Worm (Caenorhabditis elegans) whole organism, L1 larva: ENCODE data around the gene srw-11.
"Not testable (repeated sequence)": the region's sequence is repeated elsewhere in the genome, so short reads cannot be mapped to it uniquely, and the experiment has no call there.

ENCODE experiments used
- C16A3.4 ChIP-seq: fragments of 150-350 bp; optimal IDR thresholded peaks from 2 replicates; lab custom pipeline; 2014; ENCODE audit warnings: missing biosample characterization, missing genetic modification characterization
- F16B12.6 ChIP-seq: fragments of 150-350 bp; optimal IDR thresholded peaks from 2 replicates; lab custom pipeline; 2014; ENCODE audit warnings: missing biosample characterization, missing genetic modification characterization
- alr-1 ChIP-seq: fragments of 200-800 bp; sonication (Bioruptor generic); optimal IDR thresholded peaks from 2 replicates; lab custom pipeline; 2018; ENCODE audit warnings: borderline replicate concordance, mild to moderate bottlenecking, missing genetic modification characterization, missing compliant biosample characterization
- aly-2 ChIP-seq: fragments of 150-350 bp; optimal IDR thresholded peaks from 2 replicates; lab custom pipeline; 2014; ENCODE audit warnings: missing biosample characterization, missing genetic modification characterization
- ama-1 ChIP-seq: fragments of 150-350 bp; optimal IDR thresholded peaks from 2 replicates; lab custom pipeline; 2014
- ceh-82 ChIP-seq, 3 experiments: fragments of 150-350 bp in 1 of 3; sonication (generic microtip) in 2 of 3; optimal IDR thresholded peaks; 2 replicates each; lab custom pipeline; 2014 to 2017; ENCODE audit warnings: missing biosample characterization in 3 of 3, missing genetic modification characterization in 3 of 3
- ceh-88 ChIP-seq: fragments of 200-800 bp; sonication (Bioruptor generic); IDR thresholded peaks from 2 replicates; pipeline ENCODE4 v1.3.6; 2022; ENCODE audit warnings: missing genetic modification characterization, missing compliant biosample characterization
- ces-1 ChIP-seq: fragments of 150-350 bp; optimal IDR thresholded peaks from 2 replicates; lab custom pipeline; 2014; ENCODE audit warnings: missing biosample characterization, missing genetic modification reagents, missing genetic modification characterization
- dsc-1 ChIP-seq: sonication (generic microtip); optimal IDR thresholded peaks from 2 replicates; lab custom pipeline; 2016; ENCODE audit warnings: mild to moderate bottlenecking, missing genetic modification characterization, missing compliant biosample characterization
- efl-1 ChIP-seq, 4 experiments: fragments of 150-350 bp; optimal IDR thresholded peaks in 3 of 4; peaks in 1 of 4; 1 replicate in 1 of 4; 2 replicates in 3 of 4; lab custom pipeline; 2014; ENCODE audit warnings: missing biosample characterization in 2 of 4, missing genetic modification characterization in 2 of 4, missing genetic modification reagents in 2 of 4
- efl-3 ChIP-seq: fragments of 200-800 bp; sonication (Bioruptor generic); optimal IDR thresholded peaks from 2 replicates; lab custom pipeline; 2018; ENCODE audit warnings: mild to moderate bottlenecking, missing genetic modification characterization, missing compliant biosample characterization
- egl-27 ChIP-seq, 2 experiments: fragments of 150-350 bp in 1 of 2; sonication (generic microtip); optimal IDR thresholded peaks; 3 replicates each; lab custom pipeline; 2017 to 2018; ENCODE audit warnings: missing biosample characterization in 2 of 2, missing genetic modification characterization in 2 of 2, missing genetic modification reagents in 2 of 2
- elt-3 ChIP-seq, 6 experiments: fragments of 150-350 bp in 1 of 6; sonication (generic microtip); optimal IDR thresholded peaks; 2 replicates each; lab custom pipeline; 2017 to 2018; ENCODE audit warnings: missing biosample characterization in 6 of 6, missing genetic modification characterization in 6 of 6, inconsistent platforms in 1 of 6
- ets-5 ChIP-seq: fragments of 200-800 bp; sonication (Bioruptor generic); IDR thresholded peaks from 2 replicates; pipeline ENCODE4 v1.3.6; 2022; ENCODE audit warnings: missing genetic modification characterization, missing compliant biosample characterization
- fkh-4 ChIP-seq: sonication (generic microtip); optimal IDR thresholded peaks from 2 replicates; lab custom pipeline; 2016; ENCODE audit warnings: missing compliant biosample characterization, missing genetic modification characterization, borderline replicate concordance
- fkh-8 ChIP-seq: sonication (generic microtip); optimal IDR thresholded peaks from 2 replicates; lab custom pipeline; 2016; ENCODE audit warnings: mild to moderate bottlenecking, missing genetic modification characterization, missing compliant biosample characterization
- grh-1 ChIP-seq: fragments of 200-800 bp; sonication (Bioruptor generic); IDR thresholded peaks from 2 replicates; pipeline ENCODE4 v1.3.6; 2022; ENCODE audit warnings: missing genetic modification reagents, missing genetic modification characterization, missing compliant biosample characterization
- hpl-2 ChIP-seq: fragments of 150-350 bp; optimal IDR thresholded peaks from 2 replicates; lab custom pipeline; 2014; ENCODE audit warnings: missing biosample characterization, missing genetic modification reagents, missing genetic modification characterization
- irx-1 ChIP-seq: sonication (generic microtip); optimal IDR thresholded peaks from 2 replicates; lab custom pipeline; 2016; ENCODE audit warnings: missing genetic modification characterization, missing compliant biosample characterization
- jun-1 ChIP-seq: fragments of 150-350 bp; optimal IDR thresholded peaks from 2 replicates; lab custom pipeline; 2014; ENCODE audit warnings: missing biosample characterization, missing genetic modification reagents, missing genetic modification characterization
- lin-14 ChIP-seq: fragments of 200-800 bp; sonication (Bioruptor generic); optimal IDR thresholded peaks from 2 replicates; lab custom pipeline; 2018; ENCODE audit warnings: mild to moderate bottlenecking, missing genetic modification characterization, moderate library complexity, missing compliant biosample characterization
- mab-9 ChIP-seq: fragments of 200-800 bp; sonication (Bioruptor generic); IDR thresholded peaks from 2 replicates; pipeline ENCODE4 v1.3.6; 2022; ENCODE audit warnings: missing genetic modification reagents, missing genetic modification characterization, missing compliant biosample characterization
- mep-1 ChIP-seq: fragments of 150-350 bp; optimal IDR thresholded peaks from 2 replicates; lab custom pipeline; 2014; ENCODE audit warnings: missing biosample characterization, missing genetic modification characterization
- nhr-28 ChIP-seq: fragments of 150-350 bp; optimal IDR thresholded peaks from 2 replicates; lab custom pipeline; 2014; ENCODE audit warnings: missing biosample characterization, missing genetic modification characterization
- nhr-47 ChIP-seq: sonication (generic microtip); optimal IDR thresholded peaks from 2 replicates; lab custom pipeline; 2016; ENCODE audit warnings: mild to moderate bottlenecking, missing genetic modification characterization, moderate library complexity, missing compliant biosample characterization
- nhr-71 ChIP-seq: sonication (generic microtip); optimal IDR thresholded peaks from 2 replicates; lab custom pipeline; 2016; ENCODE audit warnings: mild to moderate bottlenecking, missing genetic modification characterization, moderate library complexity, missing compliant biosample characterization
- nhr-76 ChIP-seq: sonication (generic microtip); optimal IDR thresholded peaks from 2 replicates; lab custom pipeline; 2017; ENCODE audit warnings: missing biosample characterization, missing genetic modification characterization
- nhr-77 ChIP-seq: fragments of 150-350 bp; optimal IDR thresholded peaks from 2 replicates; lab custom pipeline; 2014; ENCODE audit warnings: missing biosample characterization, missing genetic modification characterization
- pqm-1 ChIP-seq: sonication (generic microtip); optimal IDR thresholded peaks from 3 replicates; lab custom pipeline; 2017; ENCODE audit warnings: missing biosample characterization, missing genetic modification characterization
- rnt-1 ChIP-seq: sonication (generic microtip); optimal IDR thresholded peaks from 2 replicates; lab custom pipeline; 2016; ENCODE audit warnings: mild to moderate bottlenecking, missing genetic modification characterization, moderate library complexity, missing compliant biosample characterization
- sptf-1 ChIP-seq: fragments of 150-350 bp; optimal IDR thresholded peaks from 2 replicates; lab custom pipeline; 2014; ENCODE audit warnings: missing biosample characterization, missing genetic modification characterization
- tbx-2 ChIP-seq: sonication (generic microtip); optimal IDR thresholded peaks from 2 replicates; lab custom pipeline; 2016; ENCODE audit warnings: missing genetic modification characterization, missing compliant biosample characterization
- unc-30 ChIP-seq: sonication (generic microtip); optimal IDR thresholded peaks from 2 replicates; lab custom pipeline; 2017; ENCODE audit warnings: missing biosample characterization, missing genetic modification characterization
- unc-62 ChIP-seq: fragments of 150-350 bp; optimal IDR thresholded peaks from 2 replicates; lab custom pipeline; 2014; ENCODE audit warnings: missing biosample characterization, missing genetic modification reagents, missing genetic modification characterization
- zag-1 ChIP-seq: fragments of 150-350 bp; optimal IDR thresholded peaks from 2 replicates; lab custom pipeline; 2014; ENCODE audit warnings: missing biosample characterization, missing genetic modification characterization
- ztf-4 ChIP-seq: fragments of 150-350 bp; optimal IDR thresholded peaks from 2 replicates; lab custom pipeline; 2014; ENCODE audit warnings: missing biosample characterization, missing genetic modification characterization

Gene srw-11

DNA sequence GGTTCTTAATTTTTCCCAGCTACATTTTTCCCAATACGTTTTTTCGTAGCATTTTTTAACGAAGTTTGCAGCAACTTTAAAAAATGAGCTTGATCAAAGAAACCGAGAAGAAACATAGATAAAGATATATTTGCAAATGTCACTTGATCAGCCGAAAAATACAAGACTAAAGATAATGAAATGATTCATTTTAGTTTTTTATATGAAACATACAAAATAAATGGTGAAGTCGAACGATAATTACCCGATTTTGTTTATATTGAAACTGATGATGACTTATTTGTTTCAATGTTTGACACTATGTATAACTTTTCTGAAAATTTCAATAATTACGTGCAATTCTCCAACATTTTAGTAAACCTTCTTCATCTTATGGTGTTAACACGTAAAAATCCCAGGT lies 28.2 kb upstream of the srw-11 start, which contains the start of gene srw-22:
Gene srw-22, plus strand, starts transcription at position 301 of the 400 bp plus-strand sequence.
- TF ChIP-seq sptf-1 (tag; lab: Kevin White, UChicago) (no peak), grh-1 (GFP tag; lab: Robert Waterston, UW) (no peak), nhr-28 (tag; lab: Kevin White, UChicago) (no peak), efl-1 (optimal IDR thresholded peaks at IDR 0.05; lab: Kevin White, UChicago) (no peak), efl-1 (GFP tag; optimal IDR thresholded peaks at IDR 0.05 in 1 of 2; lab: Kevin White, UChicago) (no peak), fkh-8 (no peak), hpl-2 (GFP tag; lab: Kevin White, UChicago) (no peak), ets-5 (GFP tag; lab: Robert Waterston, UW) (no peak), ama-1 (no peak), unc-62 (GFP tag; lab: Kevin White, UChicago) (no peak), unc-30 (tag; lab: Kevin White, UChicago) (no peak), nhr-71 (tag; lab: Kevin White, UChicago) (no peak), tbx-2 (no peak), ceh-88 (no peak), F16B12.6 (tag; lab: Kevin White, UChicago) (no peak)

DNA sequence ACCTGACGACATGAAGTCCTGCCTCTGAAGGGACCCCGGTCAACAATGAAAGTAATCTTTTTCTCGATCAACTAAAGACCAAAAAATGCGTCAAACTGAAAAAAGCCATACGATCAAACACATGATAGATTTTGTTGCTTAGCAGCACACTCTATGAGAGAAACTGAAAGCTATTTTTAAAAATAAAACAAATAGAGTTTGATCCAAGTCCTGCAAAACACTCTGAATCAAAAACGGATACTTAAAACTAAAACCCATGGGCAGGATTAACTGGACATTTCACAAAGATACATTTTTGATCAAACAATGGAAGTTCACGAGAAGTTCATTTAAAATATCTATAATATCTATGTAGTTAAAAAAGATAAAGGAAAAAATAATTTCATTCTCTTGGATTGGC lies 27.3 kb upstream of the srw-11 start, which contains the start of gene T10H4.13:
Gene T10H4.13, minus strand, starts transcription at position 101 of the 400 bp plus-strand sequence.
- TF ChIP-seq egl-27 (tag; optimal IDR thresholded peaks at IDR 0.05; lab: Kevin White, UChicago) (no peak), fkh-4 (tag; lab: Kevin White, UChicago) (no peak), mep-1 (tag; lab: Kevin White, UChicago) (no peak), ceh-82 (tag; optimal IDR thresholded peaks at IDR 0.05; lab: Kevin White, UChicago) (no peak), pqm-1 (tag; lab: Kevin White, UChicago) (no peak), ces-1 (GFP tag; lab: Kevin White, UChicago) (no peak), elt-3 (tag; optimal IDR thresholded peaks at IDR 0.05; lab: Kevin White, UChicago) (no peak), C16A3.4 (tag; lab: Kevin White, UChicago) (no peak), dsc-1 (tag; lab: Kevin White, UChicago) (no peak), ztf-4 (tag; lab: Kevin White, UChicago) (no peak), alr-1 (no peak)
- TF ChIP-seq, all 84 proteins: peak for 0

DNA sequence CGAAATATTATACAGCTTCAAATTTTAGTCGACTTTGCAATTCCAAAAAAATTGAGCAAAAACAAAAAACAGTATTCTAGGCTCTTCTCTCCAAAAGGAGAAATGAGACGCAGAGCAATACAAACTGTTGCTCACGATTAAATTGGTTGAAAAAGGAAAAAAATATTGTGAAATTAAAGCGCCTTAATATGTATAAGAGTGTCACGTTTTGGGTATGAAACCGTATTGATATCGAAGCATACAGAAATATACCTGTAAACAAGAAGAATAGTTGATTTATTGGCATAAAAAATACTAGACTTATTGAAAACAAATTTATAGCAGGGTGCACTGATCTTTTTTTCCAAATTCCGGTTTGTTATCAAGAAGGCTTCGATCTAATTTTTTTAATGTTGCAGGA lies 25.7 kb upstream of the srw-11 start, which contains the start of gene M01B2.13:
Gene M01B2.13, minus strand, starts transcription at position 101 of the 400 bp plus-strand sequence.
- TF ChIP-seq rnt-1 (tag; lab: Kevin White, UChicago), result no peak
- no peak for TF ChIP-seq efl-3 (GFP tag; lab: Kevin White, UChicago)
- TF ChIP-seq zag-1 (tag; lab: Kevin White, UChicago), result no peak
- TF ChIP-seq irx-1, result no peak
- no peak for TF ChIP-seq nhr-77 (tag; lab: Kevin White, UChicago)
- TF ChIP-seq, all 84 proteins: peak for 0

DNA sequence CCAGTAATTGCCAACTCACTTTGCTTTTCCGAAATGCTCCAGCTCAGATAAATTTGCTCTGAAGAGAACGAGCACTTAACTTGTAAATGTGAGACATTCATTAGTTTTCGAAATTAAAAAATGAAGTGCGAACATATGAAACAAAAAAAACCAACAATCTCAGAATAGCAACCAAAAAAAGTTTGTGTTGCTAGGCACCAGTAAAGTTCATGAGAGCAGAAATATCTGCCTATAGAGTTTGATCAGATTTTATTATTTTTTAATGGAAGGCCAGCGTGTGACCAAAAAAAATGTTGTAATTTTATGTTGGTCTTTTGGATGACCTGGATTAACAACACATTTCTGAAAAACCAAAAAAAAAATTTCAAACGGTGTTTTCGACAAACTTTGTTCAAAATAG lies 24.0 kb upstream of the srw-11 start, which contains the start of gene M01B2.12:
Gene M01B2.12, minus strand, starts transcription at position 101 of the 400 bp plus-strand sequence.
- TF ChIP-seq tbx-2, result no peak
- no peak for TF ChIP-seq nhr-76 (tag; lab: Kevin White, UChicago)
- no peak for TF ChIP-seq mab-9 (GFP tag; lab: Robert Waterston, UW)
- TF ChIP-seq egl-27 (tag; optimal IDR thresholded peaks at IDR 0.05; lab: Kevin White, UChicago), result no peak
- no peak for TF ChIP-seq aly-2 (tag; lab: Kevin White, UChicago)
- TF ChIP-seq unc-62 (GFP tag; lab: Kevin White, UChicago), result no peak
- no peak for TF ChIP-seq dsc-1 (tag; lab: Kevin White, UChicago)
- no peak for TF ChIP-seq fkh-8
- TF ChIP-seq irx-1, result no peak
- TF ChIP-seq nhr-47 (tag; lab: Kevin White, UChicago), result no peak

- TF ChIP-seq fkh-4 (tag; lab: Kevin White, UChicago); jun-1 (tag; lab: Kevin White, UChicago); lin-14 (GFP tag; lab: Kevin White, UChicago): not testable (repeated sequence)
- TF ChIP-seq, all 84 proteins: peak for 0; not testable (repeated sequence) for 84
Measured at ce11 chrV:15262336-15262735, 22.2 kb upstream of the srw-11 start, which contains the start of gene M01B2.10. Gene M01B2.10 (minus strand): TSS chrV:15262436.
